Worm (Caenorhabditis elegans) whole organism, L4 larva: Measurements from ENCODE around the gene F11A5.17.

Experiments
- T20F7.1 ChIP-seq: fragments of 200-800 bp; sonication (Bioruptor generic); optimal IDR thresholded peaks from 2 replicates; lab custom pipeline; 2018; ENCODE audit warnings: mild to moderate bottlenecking, missing genetic modification characterization, missing compliant biosample characterization
- T26A8.4 ChIP-seq: fragments of 200-800 bp; sonication (Bioruptor generic); IDR thresholded peaks from 2 replicates; pipeline ENCODE4 v1.3.6; 2022; ENCODE audit warnings: missing genetic modification characterization, missing compliant biosample characterization
- Y105C5A.15 ChIP-seq: fragments of 200-800 bp; sonication (Bioruptor generic); IDR thresholded peaks from 2 replicates; pipeline ENCODE4 v1.3.6; 2022; ENCODE audit warnings: missing genetic modification characterization, missing compliant biosample characterization
- Y48G9A.11 ChIP-seq: fragments of 200-800 bp; sonication (Bioruptor generic); IDR thresholded peaks from 2 replicates; pipeline ENCODE4 v1.3.6; 2022; ENCODE audit warnings: missing genetic modification reagents, missing genetic modification characterization, missing compliant biosample characterization
- Y5F2A.4 ChIP-seq: fragments of 200-800 bp; sonication (Bioruptor generic); optimal IDR thresholded peaks from 2 replicates; lab custom pipeline; 2018; ENCODE audit warnings: mild to moderate bottlenecking, missing genetic modification characterization, missing compliant biosample characterization
- Y75B8A.6 ChIP-seq: fragments of 200-800 bp; sonication (Bioruptor generic); IDR thresholded peaks from 2 replicates; pipeline ENCODE4 v1.3.6; 2022; ENCODE audit warnings: missing genetic modification reagents, missing genetic modification characterization, missing compliant biosample characterization
- ZK337.2 ChIP-seq: fragments of 200-800 bp; sonication (Bioruptor generic); IDR thresholded peaks from 2 replicates; pipeline ENCODE4 v1.3.6; 2022; ENCODE audit warnings: missing genetic modification reagents, missing genetic modification characterization, missing compliant biosample characterization
- attf-4 ChIP-seq: sonication (generic microtip); optimal IDR thresholded peaks from 3 replicates; lab custom pipeline; 2017; ENCODE audit warnings: missing biosample characterization, missing genetic modification characterization
- ceh-20 ChIP-seq: fragments of 200-800 bp; sonication (Bioruptor generic); IDR thresholded peaks from 2 replicates; pipeline ENCODE4 v1.3.6; 2022; ENCODE audit warnings: missing genetic modification reagents, missing genetic modification characterization, missing compliant biosample characterization
- ceh-28 ChIP-seq: fragments of 150-350 bp; optimal IDR thresholded peaks from 2 replicates; lab custom pipeline; 2014; ENCODE audit warnings: missing biosample characterization, missing genetic modification reagents, missing genetic modification characterization
- ceh-32 ChIP-seq: sonication (generic microtip); optimal IDR thresholded peaks from 2 replicates; lab custom pipeline; 2016; ENCODE audit warnings: mild to moderate bottlenecking, missing genetic modification characterization, missing compliant biosample characterization; ENCODE audit not compliant: poor library complexity
- ceh-62 ChIP-seq: sonication (generic microtip); optimal IDR thresholded peaks from 2 replicates; lab custom pipeline; 2017; ENCODE audit warnings: missing biosample characterization, missing genetic modification characterization
- cey-2 ChIP-seq: sonication (generic microtip); optimal IDR thresholded peaks from 3 replicates; lab custom pipeline; 2017; ENCODE audit warnings: missing genetic modification characterization, mild to moderate bottlenecking, missing compliant biosample characterization, antibody characterized with exemption, borderline replicate concordance; ENCODE audit not compliant: insufficient read depth
- dmd-9 ChIP-seq: fragments of 200-800 bp; sonication (Bioruptor generic); IDR thresholded peaks from 2 replicates; pipeline ENCODE4 v1.3.6; 2022; ENCODE audit warnings: missing genetic modification reagents, missing genetic modification characterization, missing compliant biosample characterization
- dpl-1 ChIP-seq: fragments of 150-350 bp; optimal IDR thresholded peaks from 2 replicates; lab custom pipeline; 2014; ENCODE audit warnings: missing biosample characterization, missing genetic modification reagents, missing genetic modification characterization
- duxl-1 ChIP-seq: sonication (generic microtip); optimal IDR thresholded peaks from 2 replicates; lab custom pipeline; 2016; ENCODE audit warnings: mild to moderate bottlenecking, missing genetic modification characterization, moderate library complexity, missing compliant biosample characterization; ENCODE audit not compliant: poor library complexity
- egl-43 ChIP-seq: fragments of 200-800 bp; sonication (Bioruptor generic); IDR thresholded peaks from 2 replicates; pipeline ENCODE4 v1.3.6; 2022; ENCODE audit warnings: missing genetic modification reagents, missing genetic modification characterization, missing compliant biosample characterization
- gei-8 ChIP-seq: fragments of 200-800 bp; sonication (Bioruptor generic); optimal IDR thresholded peaks from 2 replicates; lab custom pipeline; 2018; ENCODE audit warnings: mild to moderate bottlenecking, missing genetic modification characterization, missing compliant biosample characterization
- hlh-11 ChIP-seq: fragments of 200-800 bp; sonication (Bioruptor generic); optimal IDR thresholded peaks from 2 replicates; lab custom pipeline; 2018; ENCODE audit warnings: mild to moderate bottlenecking, missing genetic modification characterization, missing compliant biosample characterization
- lin-29 ChIP-seq: fragments of 200-800 bp; sonication (Bioruptor generic); IDR thresholded peaks from 2 replicates; pipeline ENCODE4 v1.3.6; 2022; ENCODE audit warnings: missing genetic modification reagents, missing genetic modification characterization, missing compliant biosample characterization
- madf-9 ChIP-seq: fragments of 200-800 bp; sonication (Bioruptor generic); conservative IDR thresholded peaks from 2 replicates; pipeline ENCODE4 v1.3.6; 2022; ENCODE audit warnings: missing genetic modification reagents, missing genetic modification characterization, missing compliant biosample characterization
- nhr-111 ChIP-seq: fragments of 200-800 bp; sonication (Bioruptor generic); optimal IDR thresholded peaks from 2 replicates; lab custom pipeline; 2018; ENCODE audit warnings: mild to moderate bottlenecking, missing genetic modification characterization, missing compliant biosample characterization
- nhr-28 ChIP-seq: fragments of 150-350 bp; optimal IDR thresholded peaks from 2 replicates; lab custom pipeline; 2014; ENCODE audit warnings: missing biosample characterization, missing genetic modification characterization
- nhr-42 ChIP-seq: fragments of 200-800 bp; sonication (Bioruptor generic); IDR thresholded peaks from 2 replicates; pipeline ENCODE4 v1.3.6; 2022; ENCODE audit warnings: missing genetic modification characterization, missing compliant biosample characterization
- nhr-48 ChIP-seq: sonication (generic microtip); optimal IDR thresholded peaks from 2 replicates; lab custom pipeline; 2016; ENCODE audit warnings: mild to moderate bottlenecking, missing genetic modification characterization, missing compliant biosample characterization
- nhr-6 ChIP-seq: fragments of 150-350 bp; optimal IDR thresholded peaks from 2 replicates; lab custom pipeline; 2014; ENCODE audit warnings: missing biosample characterization, missing genetic modification characterization
- php-3 ChIP-seq: fragments of 200-800 bp; sonication (Bioruptor generic); IDR thresholded peaks from 2 replicates; pipeline ENCODE4 v1.3.6; 2022; ENCODE audit warnings: missing genetic modification reagents, missing genetic modification characterization, missing compliant biosample characterization
- saeg-2 ChIP-seq: fragments of 200-800 bp; sonication (Bioruptor generic); IDR thresholded peaks from 2 replicates; pipeline ENCODE4 v1.3.6; 2022; ENCODE audit warnings: missing genetic modification reagents, missing genetic modification characterization, missing compliant biosample characterization
- set-16 ChIP-seq: fragments of 200-800 bp; sonication (Bioruptor generic); IDR thresholded peaks from 2 replicates; pipeline ENCODE4 v1.3.6; 2022; ENCODE audit warnings: missing genetic modification reagents, missing genetic modification characterization, missing compliant biosample characterization
- snpc-1.2 ChIP-seq: fragments of 200-800 bp; sonication (Bioruptor generic); IDR thresholded peaks from 2 replicates; pipeline ENCODE4 v1.3.6; 2022; ENCODE audit warnings: missing genetic modification reagents, missing genetic modification characterization, missing compliant biosample characterization
- spr-1 ChIP-seq: sonication (generic microtip); optimal IDR thresholded peaks from 2 replicates; lab custom pipeline; 2016; ENCODE audit warnings: mild to moderate bottlenecking, missing genetic modification characterization, missing compliant biosample characterization
- tra-1 ChIP-seq: fragments of 200-800 bp; sonication (Bioruptor generic); IDR thresholded peaks from 2 replicates; pipeline ENCODE4 v1.3.6; 2022; ENCODE audit warnings: missing genetic modification reagents, missing genetic modification characterization, missing compliant biosample characterization
- zfp-2 ChIP-seq: sonication (generic microtip); optimal IDR thresholded peaks from 2 replicates; lab custom pipeline; 2016; ENCODE audit warnings: mild to moderate bottlenecking, missing genetic modification characterization, missing compliant biosample characterization
- zip-11 ChIP-seq: fragments of 200-800 bp; sonication (Bioruptor generic); IDR thresholded peaks from 2 replicates; pipeline ENCODE4 v1.3.6; 2022; ENCODE audit warnings: missing genetic modification characterization, missing compliant biosample characterization
- ztf-7 ChIP-seq: fragments of 150-350 bp; optimal IDR thresholded peaks from 2 replicates; lab custom pipeline; 2014; ENCODE audit warnings: missing biosample characterization, missing genetic modification characterization

The F11A5.17 gene

DNA sequence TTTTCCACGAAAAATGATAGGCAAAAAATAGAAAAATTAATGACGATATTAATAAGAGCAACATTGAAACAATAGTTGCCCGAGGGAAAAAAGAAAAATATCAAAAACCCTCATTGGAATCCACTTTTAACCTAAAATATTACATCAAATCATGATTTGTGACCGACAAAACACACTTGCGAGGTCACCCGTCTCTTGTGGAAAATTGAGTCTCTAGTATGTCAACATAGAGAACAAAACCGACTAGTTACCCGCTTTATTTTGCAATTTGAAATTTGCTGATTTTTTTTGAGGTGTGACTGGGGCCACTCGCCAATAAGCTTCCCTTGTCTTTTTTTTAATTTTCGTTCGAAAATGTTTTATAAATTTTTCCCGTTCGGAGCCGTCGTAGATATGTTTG is 26.1 kb upstream of the F11A5.17 start, which contains the start of gene cyp-33D1:
TSS of gene cyp-33D1 (minus strand) at position 101 of the 400 bp plus-strand sequence.
- TF ChIP-seq Y105C5A.15 (GFP tag; lab: Robert Waterston, UW): no peak
- no peak for TF ChIP-seq spr-1 (tag; lab: Kevin White, UChicago)
- no peak for TF ChIP-seq snpc-1.2
- TF ChIP-seq attf-4 (tag; lab: Kevin White, UChicago): no peak
- no peak for TF ChIP-seq Y48G9A.11 (GFP tag; lab: Robert Waterston, UW)
- no peak for TF ChIP-seq set-16 (GFP tag; lab: Robert Waterston, UW)
- TF ChIP-seq zfp-2 (tag; lab: Kevin White, UChicago): no peak
- TF ChIP-seq nhr-42: no peak
- TF ChIP-seq nhr-111 (GFP tag; lab: Kevin White, UChicago): no peak
- TF ChIP-seq hlh-11 (tag; lab: Kevin White, UChicago): no peak
- TF ChIP-seq T26A8.4 (GFP tag; lab: Robert Waterston, UW): no peak
- no peak for TF ChIP-seq tra-1 (GFP tag; lab: Robert Waterston, UW)
- TF ChIP-seq cey-2 (tag; lab: Kevin White, UChicago): no peak
- TF ChIP-seq duxl-1 (tag; lab: Kevin White, UChicago): no peak
- TF ChIP-seq nhr-28 (tag; lab: Kevin White, UChicago): no peak
- TF ChIP-seq T20F7.1: no peak
- TF ChIP-seq php-3 (GFP tag; lab: Robert Waterston, UW): no peak
- TF ChIP-seq egl-43 (GFP tag; lab: Robert Waterston, UW): no peak
- TF ChIP-seq ceh-28: no peak
- no peak for TF ChIP-seq saeg-2 (GFP tag; lab: Robert Waterston, UW)
- TF ChIP-seq, all 104 proteins: peak for 0

DNA sequence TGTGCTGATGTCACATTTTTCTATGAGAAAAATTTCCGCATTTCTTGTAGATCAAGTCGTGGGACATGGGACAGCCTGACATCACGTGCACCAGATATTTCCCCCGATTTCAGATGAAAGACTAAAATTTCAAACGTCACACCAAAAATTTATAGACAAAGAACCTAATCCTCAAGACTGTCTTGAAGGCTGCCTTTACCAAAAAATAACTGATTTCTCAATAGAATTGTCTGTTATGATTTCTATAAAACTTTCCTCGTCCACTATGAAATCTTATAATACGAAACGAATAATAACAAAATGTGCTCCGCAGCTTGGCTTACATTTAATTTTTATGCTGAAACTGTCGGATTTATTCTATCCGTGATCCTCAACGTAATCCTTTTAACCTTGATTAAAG is 21.5 kb upstream of the F11A5.17 start, which contains the start of gene str-106:
TSS of gene str-106 (plus strand) at position 301 of the 400 bp plus-strand sequence.
- no peak for TF ChIP-seq nhr-48 (tag; lab: Kevin White, UChicago)

DNA sequence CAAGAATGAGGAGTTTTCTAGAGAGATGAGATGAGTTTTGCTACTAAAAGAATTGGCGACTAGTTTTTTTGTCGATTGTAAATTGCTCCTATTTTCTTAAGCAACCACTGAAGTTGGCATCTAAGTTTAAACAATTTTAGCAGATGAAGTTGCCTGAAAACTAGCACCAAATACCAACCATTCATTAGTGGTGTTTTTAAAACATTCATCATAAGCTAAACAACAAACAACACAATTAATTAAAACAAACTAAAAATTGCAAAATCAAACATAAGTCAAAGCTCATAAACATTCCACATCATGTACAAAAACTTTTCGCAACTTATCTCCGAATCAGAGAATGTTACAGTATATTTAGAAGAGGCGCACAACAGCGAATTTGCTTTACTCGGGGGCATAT is 19.7 kb upstream of the F11A5.17 start, which contains the start of gene srz-13:
TSS of gene srz-13 (plus strand) at position 301 of the 400 bp plus-strand sequence.
- TF ChIP-seq set-16 (GFP tag; lab: Robert Waterston, UW): no peak
- no peak for TF ChIP-seq gei-8 (GFP tag; lab: Kevin White, UChicago)
- TF ChIP-seq ZK337.2 (GFP tag; lab: Robert Waterston, UW): no peak
- no peak for TF ChIP-seq dpl-1 (GFP tag; lab: Kevin White, UChicago)
- no peak for TF ChIP-seq madf-9 (GFP tag; lab: Robert Waterston, UW)
- TF ChIP-seq ztf-7 (tag; lab: Kevin White, UChicago): no peak
- TF ChIP-seq dmd-9: no peak
- TF ChIP-seq Y5F2A.4 (GFP tag; lab: Kevin White, UChicago): no peak
- TF ChIP-seq zip-11 (GFP tag; lab: Robert Waterston, UW): no peak

DNA sequence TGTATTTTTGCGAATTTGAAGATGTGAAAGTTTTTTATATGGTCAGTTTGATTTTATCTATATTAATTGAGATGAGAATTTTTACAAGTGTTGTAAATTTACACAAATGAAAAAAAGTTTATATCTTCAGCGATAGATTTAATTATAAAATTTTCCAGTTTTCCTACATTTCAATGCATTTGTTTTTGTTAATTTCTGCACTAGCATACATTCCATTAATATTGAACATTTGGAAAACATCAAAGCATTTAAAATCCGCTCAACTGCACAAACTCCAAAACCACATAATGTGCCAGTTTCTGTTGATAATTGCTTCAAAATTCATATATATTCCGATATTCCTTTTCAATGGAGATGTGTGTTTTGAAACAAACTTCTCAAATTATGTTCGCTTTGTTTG is 18.9 kb upstream of the F11A5.17 start, which contains the start of gene srh-277:
TSS of gene srh-277 (plus strand) at position 301 of the 400 bp plus-strand sequence.
- TF ChIP-seq Y75B8A.6 (GFP tag; lab: Robert Waterston, UW) (no peak), ceh-62 (tag; lab: Kevin White, UChicago) (no peak), nhr-111 (GFP tag; lab: Kevin White, UChicago) (no peak), lin-29 (GFP tag; lab: Robert Waterston, UW) (no peak), nhr-42 (no peak), nhr-6 (no peak), ceh-32 (no peak), ceh-20 (GFP tag; lab: Robert Waterston, UW) (no peak), nhr-28 (tag; lab: Kevin White, UChicago) (no peak)
